Fruit fly (Drosophila melanogaster) Kc167 (cell line): Measurements from ENCODE around the gene mge.

Source experiments
- Myc ChIP-seq: fragments of >200 bp; optimal IDR thresholded peaks from 2 replicates; lab custom pipeline; 2017; ENCODE audit warnings: missing external identifiers
- Sin3A ChIP-seq: fragments of >200 bp; optimal IDR thresholded peaks from 2 replicates; lab custom pipeline; 2018; ENCODE audit warnings: missing external identifiers
- h ChIP-seq: fragments of >200 bp; optimal IDR thresholded peaks from 3 replicates; lab custom pipeline; 2018; ENCODE audit warnings: missing external identifiers
- psq ChIP-seq: fragments of >200 bp; optimal IDR thresholded peaks from 2 replicates; lab custom pipeline; 2017; ENCODE audit warnings: missing external identifiers

dm6 chr3L:3875996-3876395 is 33.7 kb downstream of the mge start:
- no peak for TF ChIP-seq psq
- no peak for TF ChIP-seq Myc (lab: Kevin White, UChicago)
- TF ChIP-seq Sin3A: no peak
- no peak for TF ChIP-seq h (lab: Kevin White, UChicago)
